Worm (Caenorhabditis elegans): Measurements from ENCODE around the gene D1005.10.

ce11 chrX:1535261-1535660 is 49.3 kb upstream of the D1005.10 start, which contains the start of gene K06A9.3:
- TF ChIP-seq W03F9.2 (tag; optimal IDR thresholded peaks at IDR 0.05) (no peak), dao-5 (tag; optimal IDR thresholded peaks at IDR 0.05) (no peak)

Data from whole organism, L4/young adult.